Worm (Caenorhabditis elegans): Measurements from ENCODE around the gene T28C6.3.

The T28C6.3 gene

ce11 chrIV:8869624-8870023 lies 49.5 kb downstream of the T28C6.3 start, which contains the start of gene npp-23:
Gene npp-23, minus strand, starts transcription at chrIV:8869679.
- TF ChIP-seq pha-4 (tag; optimal IDR thresholded peaks at IDR 0.05) (no peak), ceh-83 (GFP tag; optimal IDR thresholded peaks at IDR 0.05) (no peak), mep-1 (tag; optimal IDR thresholded peaks at IDR 0.05) (peak; percentile 5), elt-3 (tag; optimal IDR thresholded peaks at IDR 0.05) (no peak), nhr-12 (tag; optimal IDR thresholded peaks at IDR 0.05) (no peak), unc-39 (tag; optimal IDR thresholded peaks at IDR 0.05) (no peak), blmp-1 (tag; optimal IDR thresholded peaks at IDR 0.05) (no peak), hlh-1 (tag; optimal IDR thresholded peaks at IDR 0.05) (peak; percentile 5), sem-2 (GFP tag; optimal IDR thresholded peaks at IDR 0.05) (no peak), lsy-2 (tag; optimal IDR thresholded peaks at IDR 0.05) (peak; percentile 7), mls-2 (tag; optimal IDR thresholded peaks at IDR 0.05) (no peak), zip-8 (tag; optimal IDR thresholded peaks at IDR 0.05) (no peak), unc-120 (tag; optimal IDR thresholded peaks at IDR 0.05; ENCODE audit: poor library complexity, severe bottlenecking) (no peak), flh-1 (GFP tag; optimal IDR thresholded peaks at IDR 0.05) (no peak), bed-3 (GFP tag; optimal IDR thresholded peaks at IDR 0.05) (no peak), elt-1 (tag; optimal IDR thresholded peaks at IDR 0.05; ENCODE audit: borderline replicate concordance, insufficient read depth) (no peak), nhr-76 (tag; optimal IDR thresholded peaks at IDR 0.05) (no peak), snpc-4 (tag; optimal IDR thresholded peaks at IDR 0.05) (no peak), unc-62 (GFP tag; optimal IDR thresholded peaks at IDR 0.05) (no peak), sptf-1 (tag; optimal IDR thresholded peaks at IDR 0.05) (no peak), drap-1 (GFP tag; optimal IDR thresholded peaks at IDR 0.05) (no peak), tbx-8 (GFP tag; optimal IDR thresholded peaks at IDR 0.05) (no peak), ceh-39 (tag; optimal IDR thresholded peaks at IDR 0.05) (no peak), ztf-11 (tag; optimal IDR thresholded peaks at IDR 0.05) (no peak)

Measured in whole organism, mixed stage, embryonic.